Fruit fly (Drosophila melanogaster): ENCODE measurements around the gene CG43163.

Gene CG43163

DNA sequence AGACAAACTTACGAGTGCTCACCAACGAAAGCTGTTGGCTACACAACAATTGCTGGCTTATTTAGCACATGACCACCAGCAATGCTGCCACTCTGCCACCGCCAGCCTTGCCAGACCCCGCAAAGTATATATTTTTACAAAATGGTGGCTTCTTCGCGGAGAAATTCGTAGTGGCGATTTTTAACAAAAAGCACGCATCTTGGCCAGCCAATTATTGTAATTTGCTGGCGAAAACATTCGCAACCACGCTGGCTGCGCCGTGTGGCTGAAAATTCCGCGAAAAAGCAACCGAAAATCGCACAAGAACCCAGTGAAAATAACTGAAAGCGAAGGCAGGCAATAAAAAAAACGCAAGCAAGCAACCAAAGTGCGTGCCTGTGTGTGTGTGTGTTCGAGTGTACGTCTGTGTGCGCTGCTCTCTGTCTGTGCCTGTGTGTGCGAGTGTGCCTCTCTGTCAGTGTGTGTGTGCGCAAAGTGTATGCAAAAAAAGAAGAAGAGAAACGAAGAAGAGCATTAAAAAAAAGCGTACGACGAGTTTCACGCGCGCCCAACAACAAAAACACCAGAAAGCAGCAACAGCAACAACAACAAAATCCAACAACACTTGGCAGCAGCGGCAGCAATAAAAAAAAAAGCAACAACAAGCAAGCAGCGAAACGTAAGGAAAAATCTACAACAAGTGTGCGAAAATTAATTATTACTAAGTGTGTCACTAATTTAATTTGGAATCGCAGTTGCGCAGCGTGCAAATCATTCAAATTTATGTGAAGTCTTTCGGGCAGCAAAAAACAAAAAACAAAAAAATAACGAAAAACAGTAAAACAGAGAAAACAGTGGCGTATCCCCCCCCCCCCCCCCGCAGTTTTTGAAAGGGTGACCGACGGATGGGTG lies 56.9 kb downstream of the CG43163 start, which contains the start of gene Gug:
TSS of gene Gug (plus strand) at position 123 of the 891 bp plus-strand sequence.
- peak; percentile 11 for TF ChIP-seq pad (GFP tag; optimal IDR thresholded peaks at IDR 0.05)
- peak; percentile 43 for TF ChIP-seq cic (GFP tag; optimal IDR thresholded peaks at IDR 0.05)
- TF ChIP-seq CG14711 (tag; optimal IDR thresholded peaks at IDR 0.05) = no peak
- no peak for TF ChIP-seq CG7101 (tag; optimal IDR thresholded peaks at IDR 0.05)
- TF ChIP-seq CG7045 (GFP tag; optimal IDR thresholded peaks at IDR 0.05) = peak; percentile 31
- TF ChIP-seq Crg-1 (GFP tag; optimal IDR thresholded peaks at IDR 0.05) = no peak
- no peak for TF ChIP-seq Hr96 (GFP tag; optimal IDR thresholded peaks at IDR 0.05)
- no peak for TF ChIP-seq CG5204 (GFP tag; optimal IDR thresholded peaks at IDR 0.05)
- TF ChIP-seq Mnt (GFP tag; optimal IDR thresholded peaks at IDR 0.05) = peak; percentile 25
- TF ChIP-seq CG11617 (GFP tag; optimal IDR thresholded peaks at IDR 0.05) = no peak
- peak; percentile 86 for TF ChIP-seq tj (GFP tag; optimal IDR thresholded peaks at IDR 0.05)
- no peak for TF ChIP-seq CG1620 (GFP tag; optimal IDR thresholded peaks at IDR 0.05)
- peak; percentile 19 for TF ChIP-seq CG33017 (tag; optimal IDR thresholded peaks at IDR 0.05)
- peak; percentile 49 for TF ChIP-seq bab1 (GFP tag; optimal IDR thresholded peaks at IDR 0.05)
- peak; percentile 49 for TF ChIP-seq CG12768 (GFP tag; optimal IDR thresholded peaks at IDR 0.05)
- TF ChIP-seq toe (GFP tag; optimal IDR thresholded peaks at IDR 0.05) = no peak
- TF ChIP-seq kay (GFP tag; ENCODE audit: borderline replicate concordance) = peak; percentile 82
- no peak for TF ChIP-seq cnc (optimal IDR thresholded peaks at IDR 0.05)
- TF ChIP-seq ovo (GFP tag; optimal IDR thresholded peaks at IDR 0.05) = no peak
- no peak for TF ChIP-seq Clk (GFP tag; optimal IDR thresholded peaks at IDR 0.05)

DNA sequence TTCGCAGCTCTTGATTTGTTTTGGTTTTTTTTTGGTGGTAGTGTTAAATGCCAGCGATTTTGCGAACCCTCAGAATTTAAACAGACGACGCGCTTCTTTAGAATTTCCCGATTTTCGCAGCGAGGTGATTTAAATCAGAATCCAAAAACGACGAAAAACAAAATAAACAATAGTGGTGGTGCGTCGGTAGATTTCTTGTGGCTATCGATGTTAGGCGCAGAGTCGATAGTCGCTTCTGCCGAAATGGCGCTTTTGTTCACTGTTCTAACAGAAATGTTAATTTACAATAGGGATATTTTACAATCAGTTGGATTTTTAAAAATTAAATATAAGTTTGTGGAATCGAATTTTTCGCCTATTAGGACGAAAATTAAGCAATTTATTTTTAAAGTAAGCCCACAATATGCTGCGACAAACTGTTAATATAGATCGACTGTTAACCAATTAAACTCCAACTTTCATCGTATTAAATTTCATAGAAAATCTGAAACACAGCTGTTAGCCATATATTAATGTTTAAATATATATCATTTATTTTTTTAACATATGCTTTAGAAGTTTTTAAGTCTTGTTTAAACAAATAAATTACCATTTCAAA lies 57.6 kb downstream of the CG43163 start, which contains the start of gene CG6983:
TSS of gene CG6983 (minus strand) at position 176 of the 598 bp plus-strand sequence.
- TF ChIP-seq CG7101 (tag; optimal IDR thresholded peaks at IDR 0.05) (peak; percentile 35), CG33017 (tag; optimal IDR thresholded peaks at IDR 0.05) (no peak)

DNA sequence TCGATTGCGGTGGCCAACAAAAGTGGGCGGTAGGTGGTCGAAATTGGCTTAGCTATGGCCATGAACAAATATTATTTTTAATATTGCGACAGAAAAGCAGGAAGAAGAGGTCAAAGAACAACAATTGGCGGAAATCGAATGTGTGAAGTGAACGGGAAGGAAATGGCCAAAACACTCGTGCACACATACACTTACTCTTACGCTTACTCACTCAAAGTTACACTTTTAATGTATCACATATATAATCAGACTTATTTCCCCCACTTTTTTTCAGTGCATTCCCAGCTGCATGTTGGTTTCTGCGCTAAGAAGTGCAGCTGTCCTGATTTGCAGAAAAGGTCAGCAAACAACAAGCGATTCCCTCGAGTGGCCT lies 58.4 kb downstream of the CG43163 start:
- TF ChIP-seq Mnt (GFP tag; optimal IDR thresholded peaks at IDR 0.05) (no peak), CG7101 (tag; optimal IDR thresholded peaks at IDR 0.05) (peak; percentile 16), bab1 (GFP tag; optimal IDR thresholded peaks at IDR 0.05) (peak; percentile 2), ovo (GFP tag; optimal IDR thresholded peaks at IDR 0.05) (no peak), CG33017 (tag; optimal IDR thresholded peaks at IDR 0.05) (no peak), pad (GFP tag; optimal IDR thresholded peaks at IDR 0.05) (no peak), CG12768 (GFP tag; optimal IDR thresholded peaks at IDR 0.05) (peak; percentile 19), cic (GFP tag; optimal IDR thresholded peaks at IDR 0.05) (no peak), CG5204 (GFP tag; optimal IDR thresholded peaks at IDR 0.05) (no peak), CG14711 (tag; optimal IDR thresholded peaks at IDR 0.05) (peak; percentile 10)

DNA sequence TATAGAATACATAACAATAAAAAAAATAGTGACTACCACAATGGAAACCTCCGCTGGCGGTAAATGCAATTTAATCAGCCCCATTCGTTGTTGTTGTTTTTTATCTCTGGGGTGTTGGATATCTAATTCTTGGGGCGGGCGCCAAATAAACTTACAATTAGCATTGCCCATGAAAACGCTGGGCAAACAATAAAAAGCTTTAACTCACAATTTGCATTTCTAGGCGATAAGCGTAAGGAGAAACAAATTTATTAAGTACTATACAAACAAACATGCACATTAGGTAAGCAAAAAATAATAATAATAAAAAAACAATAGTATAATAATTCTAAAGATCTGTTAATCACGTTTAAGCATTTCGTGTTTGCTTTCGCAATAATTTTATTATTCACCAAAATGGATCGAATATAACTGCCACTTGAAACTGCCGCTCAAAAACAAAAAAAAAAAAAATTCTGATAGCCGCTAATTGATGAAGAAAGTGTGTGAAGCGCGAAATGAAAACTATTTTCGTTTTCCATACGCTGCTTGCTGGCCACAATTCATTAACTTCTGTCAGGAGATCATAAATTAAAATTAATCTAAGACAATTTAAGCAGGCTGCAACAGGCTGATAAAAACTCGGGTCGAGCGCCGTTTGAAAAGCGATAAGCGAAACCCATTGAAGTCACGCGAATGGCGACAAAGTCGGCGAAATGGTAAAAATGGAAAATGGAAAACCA lies 59.0 kb downstream of the CG43163 start:
- TF ChIP-seq cic (GFP tag; optimal IDR thresholded peaks at IDR 0.05) (peak; percentile 54), CG14711 (tag; optimal IDR thresholded peaks at IDR 0.05) (no peak), toe (GFP tag; optimal IDR thresholded peaks at IDR 0.05) (no peak), Clk (GFP tag; optimal IDR thresholded peaks at IDR 0.05) (no peak), CG7045 (GFP tag; optimal IDR thresholded peaks at IDR 0.05) (peak; percentile 35), CG12768 (GFP tag; optimal IDR thresholded peaks at IDR 0.05) (peak; percentile 18), pad (GFP tag; optimal IDR thresholded peaks at IDR 0.05) (no peak), CG11617 (GFP tag; optimal IDR thresholded peaks at IDR 0.05) (no peak), CG7101 (tag; optimal IDR thresholded peaks at IDR 0.05) (peak; percentile 21), CG33017 (tag; optimal IDR thresholded peaks at IDR 0.05) (peak; percentile 7), CG5204 (GFP tag; optimal IDR thresholded peaks at IDR 0.05) (no peak), Crg-1 (GFP tag; optimal IDR thresholded peaks at IDR 0.05) (no peak), cnc (optimal IDR thresholded peaks at IDR 0.05) (no peak), ovo (GFP tag; optimal IDR thresholded peaks at IDR 0.05) (no peak), bab1 (GFP tag; optimal IDR thresholded peaks at IDR 0.05) (no peak), tj (GFP tag; optimal IDR thresholded peaks at IDR 0.05) (peak; percentile 46), Mnt (GFP tag; optimal IDR thresholded peaks at IDR 0.05) (no peak), kay (GFP tag; ENCODE audit: borderline replicate concordance) (peak; percentile 87), CG1620 (GFP tag; optimal IDR thresholded peaks at IDR 0.05) (no peak), Hr96 (GFP tag; optimal IDR thresholded peaks at IDR 0.05) (no peak)

DNA sequence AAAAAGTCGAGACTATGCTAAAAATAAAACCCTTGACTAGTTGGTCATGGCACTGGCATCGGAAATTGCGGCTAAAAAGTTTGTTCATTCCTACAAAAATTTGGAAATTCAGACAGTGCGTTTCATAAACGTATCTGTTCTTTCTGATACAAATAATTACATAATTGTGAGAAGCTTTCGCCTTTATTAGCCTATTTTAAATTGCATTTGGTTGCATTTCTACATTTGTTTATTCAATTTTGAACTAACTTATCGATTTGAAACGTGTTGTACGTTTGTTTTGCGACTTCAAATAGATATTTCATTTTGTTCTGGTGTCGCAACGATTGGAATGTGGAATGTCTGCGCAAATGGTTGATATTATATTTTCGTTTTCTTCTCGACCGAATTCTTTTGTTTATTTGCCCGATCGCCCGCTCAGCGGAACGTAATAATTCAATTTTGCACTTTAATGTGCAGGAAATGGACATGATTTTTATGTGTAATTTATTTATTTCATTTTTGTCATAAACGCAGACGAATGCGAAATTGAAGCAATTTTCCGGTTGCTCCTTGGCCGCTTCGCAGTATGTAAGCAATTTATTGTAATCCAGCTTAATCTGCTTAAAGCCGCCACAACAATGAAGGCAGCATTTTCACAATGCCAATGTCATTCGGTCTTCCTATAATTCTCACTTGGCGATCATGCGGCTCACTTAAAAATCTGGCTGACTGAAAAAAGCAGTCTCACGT lies 60.7 kb downstream of the CG43163 start:
- TF ChIP-seq tj (GFP tag; optimal IDR thresholded peaks at IDR 0.05) (peak; percentile 98), bab1 (GFP tag; optimal IDR thresholded peaks at IDR 0.05) (no peak)
